Fruit fly (Drosophila melanogaster) whole organism: ENCODE data around the gene CG31948.

Experiments
- CG8478 ChIP-seq: fragments of >200 bp; optimal IDR thresholded peaks from 2 replicates; lab custom pipeline; 2018; ENCODE audit warnings: inconsistent platforms
- psq ChIP-seq: fragments of >200 bp; optimal IDR thresholded peaks from 2 replicates; lab custom pipeline; 2017
- usp ChIP-seq: fragments of >200 bp; optimal IDR thresholded peaks from 2 replicates; lab custom pipeline; 2017; ENCODE audit warnings: missing biosample characterization, missing genetic modification characterization, mixed read lengths

DNA sequence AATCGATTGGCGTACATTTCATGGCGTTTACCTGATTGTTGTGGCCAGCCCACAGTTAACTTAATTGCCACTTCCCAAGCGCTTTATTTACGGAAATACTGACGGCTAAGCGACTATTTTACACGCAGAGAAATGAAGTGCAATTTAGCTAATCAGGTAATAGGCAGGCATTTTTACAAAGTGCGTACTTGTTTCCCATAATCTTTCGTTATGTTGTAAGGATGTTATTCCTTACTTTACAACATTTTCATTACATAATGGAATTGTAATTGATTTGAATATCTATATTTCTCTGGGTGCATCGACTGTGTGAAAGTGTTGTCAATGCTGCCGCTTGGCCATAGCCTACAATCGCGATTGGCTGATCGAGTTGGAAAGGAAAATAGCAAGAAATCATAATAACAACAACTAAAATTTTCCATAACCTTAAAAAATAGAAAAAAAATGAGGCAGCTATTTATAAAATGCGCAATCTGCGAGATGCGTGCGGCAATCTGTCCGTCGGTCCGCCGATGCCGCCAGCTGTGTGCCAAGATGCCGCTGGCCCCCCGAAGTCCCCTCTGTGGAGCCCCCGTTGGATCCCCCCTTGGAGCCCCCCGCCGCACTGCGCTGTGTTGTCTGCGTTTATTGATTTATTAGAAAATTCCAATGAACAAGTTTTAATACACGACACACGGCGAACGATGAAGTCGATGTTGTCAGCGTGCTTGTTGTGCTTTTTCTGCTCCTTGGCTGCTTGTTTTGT, 10.1 kb upstream of the CG31948 start:
- TF ChIP-seq psq (lab: Kevin White, UChicago) (no peak), usp (GFP tag; lab: Kevin White, UChicago) (no peak), CG8478 (lab: Kevin White, UChicago) (no peak)
